Worm (Caenorhabditis elegans) whole organism, midembryonic: ENCODE results near the gene F11A5.5.

Source experiments
- T22C8.4 ChIP-seq: fragments of 200-800 bp; sonication (Bioruptor generic); IDR thresholded peaks from 2 replicates; pipeline ENCODE4 v1.3.6; 2022; ENCODE audit warnings: missing genetic modification characterization, missing compliant biosample characterization
- cog-1 ChIP-seq: sonication (generic microtip); optimal IDR thresholded peaks from 2 replicates; lab custom pipeline; 2016; ENCODE audit warnings: missing genetic modification characterization, missing compliant biosample characterization
- flt-1 ChIP-seq: fragments of 200-800 bp; sonication (Bioruptor generic); IDR thresholded peaks from 2 replicates; pipeline ENCODE4 v1.3.6; 2022; ENCODE audit warnings: missing genetic modification characterization, missing compliant biosample characterization
- klf-2 ChIP-seq: fragments of 200-800 bp; sonication (Bioruptor generic); conservative IDR thresholded peaks from 2 replicates; pipeline ENCODE4 v1.3.6; 2022; ENCODE audit warnings: missing genetic modification reagents, missing genetic modification characterization, missing compliant biosample characterization
- med-1 ChIP-seq: sonication (generic microtip); optimal IDR thresholded peaks from 2 replicates; lab custom pipeline; 2017; ENCODE audit warnings: missing genetic modification characterization, mild to moderate bottlenecking, missing compliant biosample characterization, antibody characterized with exemption, missing genetic modification reagents; ENCODE audit not compliant: insufficient read depth
- ref-1 ChIP-seq: fragments of 200-800 bp; sonication (Bioruptor generic); conservative IDR thresholded peaks from 2 replicates; pipeline ENCODE4 v1.3.6; 2022; ENCODE audit warnings: missing genetic modification reagents, missing genetic modification characterization, missing compliant biosample characterization
- tab-1 ChIP-seq: fragments of 200-800 bp; sonication (Bioruptor generic); IDR thresholded peaks from 2 replicates; pipeline ENCODE4 v1.3.6; 2022; ENCODE audit warnings: missing genetic modification characterization, missing compliant biosample characterization
- ztf-23 ChIP-seq: fragments of 200-800 bp; sonication (Bioruptor generic); IDR thresholded peaks from 2 replicates; pipeline ENCODE4 v1.3.6; 2022; ENCODE audit warnings: missing genetic modification reagents, missing genetic modification characterization, missing compliant biosample characterization
- ztf-29 ChIP-seq: fragments of 200-800 bp; sonication (Bioruptor generic); IDR thresholded peaks from 2 replicates; pipeline ENCODE4 v1.3.6; 2022; ENCODE audit warnings: missing genetic modification reagents, missing genetic modification characterization, missing compliant biosample characterization

The F11A5.5 gene

ce11 chrV:16169026-16169425, 29.1 kb upstream of the F11A5.5 start, which contains the start of gene str-111:
Gene str-111 (minus strand): TSS chrV:16169126.
- no peak for TF ChIP-seq ztf-29 (GFP tag; lab: Robert Waterston, UW)
- no peak for TF ChIP-seq flt-1

- TF ChIP-seq tab-1 (no peak), klf-2 (GFP tag; lab: Robert Waterston, UW) (no peak), ref-1 (GFP tag; lab: Robert Waterston, UW) (no peak), T22C8.4 (GFP tag; lab: Robert Waterston, UW) (no peak), med-1 (GFP tag; lab: Kevin White, UChicago) (no peak), cog-1 (tag; lab: Kevin White, UChicago) (no peak), flt-1 (no peak)
Observed at ce11 chrV:16171721-16172120, 26.4 kb upstream of the F11A5.5 start, which contains the start of gene K05D4.9. Gene K05D4.9 (minus strand): TSS chrV:16171821.

ce11 chrV:16174109-16174508, 24.0 kb upstream of the F11A5.5 start:
- TF ChIP-seq ztf-23 (GFP tag; lab: Robert Waterston, UW) (no peak), tab-1 (no peak), ref-1 (GFP tag; lab: Robert Waterston, UW) (no peak), med-1 (GFP tag; lab: Kevin White, UChicago) (no peak), ztf-29 (GFP tag; lab: Robert Waterston, UW) (no peak), flt-1 (no peak), cog-1 (tag; lab: Kevin White, UChicago) (no peak), klf-2 (GFP tag; lab: Robert Waterston, UW) (no peak), T22C8.4 (GFP tag; lab: Robert Waterston, UW) (no peak)

- TF ChIP-seq tab-1 = no peak
- TF ChIP-seq ztf-23 (GFP tag; lab: Robert Waterston, UW) = no peak
- no peak for TF ChIP-seq ztf-29 (GFP tag; lab: Robert Waterston, UW)
Observed at ce11 chrV:16175227-16175626, 22.9 kb upstream of the F11A5.5 start.

ce11 chrV:16175757-16176156, 22.4 kb upstream of the F11A5.5 start, which contains the start of gene cyp-33D1:
Gene cyp-33D1 (minus strand): TSS chrV:16175857.
- TF ChIP-seq ztf-29 (GFP tag; lab: Robert Waterston, UW) (no peak), flt-1 (no peak), tab-1 (no peak)

- TF ChIP-seq med-1 (GFP tag; lab: Kevin White, UChicago) (no peak), T22C8.4 (GFP tag; lab: Robert Waterston, UW) (no peak), klf-2 (GFP tag; lab: Robert Waterston, UW) (no peak), ztf-29 (GFP tag; lab: Robert Waterston, UW) (no peak), ztf-23 (GFP tag; lab: Robert Waterston, UW) (no peak), flt-1 (no peak), ref-1 (GFP tag; lab: Robert Waterston, UW) (no peak), tab-1 (no peak), cog-1 (tag; lab: Kevin White, UChicago) (no peak)
Observed at ce11 chrV:16180350-16180749, 17.8 kb upstream of the F11A5.5 start, which contains the start of gene str-106. Gene str-106 (plus strand): TSS chrV:16180650.

ce11 chrV:16182110-16182509, 16.0 kb upstream of the F11A5.5 start, which contains the start of gene srz-13:
Gene srz-13 (plus strand): TSS chrV:16182410.
- TF ChIP-seq ref-1 (GFP tag; lab: Robert Waterston, UW) = no peak
- TF ChIP-seq med-1 (GFP tag; lab: Kevin White, UChicago) = no peak
- no peak for TF ChIP-seq flt-1
- TF ChIP-seq ztf-29 (GFP tag; lab: Robert Waterston, UW) = no peak
- no peak for TF ChIP-seq T22C8.4 (GFP tag; lab: Robert Waterston, UW)
- TF ChIP-seq tab-1 = no peak
- TF ChIP-seq klf-2 (GFP tag; lab: Robert Waterston, UW) = no peak
- no peak for TF ChIP-seq ztf-23 (GFP tag; lab: Robert Waterston, UW)

ce11 chrV:16182918-16183317, 15.2 kb upstream of the F11A5.5 start, which contains the start of gene srh-277:
Gene srh-277 (plus strand): TSS chrV:16183218.
- TF ChIP-seq cog-1 (tag; lab: Kevin White, UChicago) (no peak), ztf-29 (GFP tag; lab: Robert Waterston, UW) (no peak), klf-2 (GFP tag; lab: Robert Waterston, UW) (no peak), ztf-23 (GFP tag; lab: Robert Waterston, UW) (no peak)

ce11 chrV:16183357-16183756, 14.8 kb upstream of the F11A5.5 start, which contains the start of gene srz-14:
Gene srz-14 (plus strand): TSS chrV:16183657.
- TF ChIP-seq ztf-23 (GFP tag; lab: Robert Waterston, UW) = no peak
- no peak for TF ChIP-seq ztf-29 (GFP tag; lab: Robert Waterston, UW)
- TF ChIP-seq med-1 (GFP tag; lab: Kevin White, UChicago) = no peak
- TF ChIP-seq klf-2 (GFP tag; lab: Robert Waterston, UW) = no peak
- TF ChIP-seq T22C8.4 (GFP tag; lab: Robert Waterston, UW) = no peak
- no peak for TF ChIP-seq ref-1 (GFP tag; lab: Robert Waterston, UW)
- no peak for TF ChIP-seq tab-1
- TF ChIP-seq flt-1 = no peak

- no peak for TF ChIP-seq T22C8.4 (GFP tag; lab: Robert Waterston, UW)
- no peak for TF ChIP-seq ztf-29 (GFP tag; lab: Robert Waterston, UW)
- TF ChIP-seq cog-1 (tag; lab: Kevin White, UChicago) = no peak
- TF ChIP-seq ref-1 (GFP tag; lab: Robert Waterston, UW) = no peak
- TF ChIP-seq klf-2 (GFP tag; lab: Robert Waterston, UW) = no peak
- TF ChIP-seq tab-1 = no peak
- no peak for TF ChIP-seq ztf-23 (GFP tag; lab: Robert Waterston, UW)
- TF ChIP-seq flt-1 = no peak
- TF ChIP-seq med-1 (GFP tag; lab: Kevin White, UChicago) = no peak
Observed at ce11 chrV:16190485-16190884, 7.6 kb upstream of the F11A5.5 start, which contains the start of gene srh-281. Gene srh-281 (plus strand): TSS chrV:16190785.
